Worm (Caenorhabditis elegans) whole organism, early embryonic: ENCODE results near the gene Y17D7B.3.

Source experiments
- aly-1 ChIP-seq: sonication (generic microtip); optimal IDR thresholded peaks from 2 replicates; lab custom pipeline; 2016; ENCODE audit warnings: missing genetic modification characterization, missing compliant biosample characterization
- ceh-13 ChIP-seq: fragments of 200-800 bp; sonication (Bioruptor generic); optimal IDR thresholded peaks from 2 replicates; lab custom pipeline; 2018; ENCODE audit warnings: mild to moderate bottlenecking, missing genetic modification characterization, missing compliant biosample characterization
- flt-1 ChIP-seq: fragments of 200-800 bp; sonication (Bioruptor generic); IDR thresholded peaks from 2 replicates; pipeline ENCODE4 v1.3.6; 2022; ENCODE audit warnings: missing genetic modification characterization, missing compliant biosample characterization
- hmg-4 ChIP-seq: fragments of 200-800 bp; sonication (Bioruptor generic); optimal IDR thresholded peaks from 2 replicates; lab custom pipeline; 2018; ENCODE audit warnings: mild to moderate bottlenecking, missing genetic modification characterization, missing compliant biosample characterization
- scrt-1 ChIP-seq: fragments of 200-800 bp; sonication (Bioruptor generic); IDR thresholded peaks from 2 replicates; pipeline ENCODE4 v1.3.6; 2022; ENCODE audit warnings: missing genetic modification characterization, missing compliant biosample characterization
- tra-4 ChIP-seq: sonication (generic microtip); optimal IDR thresholded peaks from 2 replicates; lab custom pipeline; 2017; ENCODE audit warnings: missing genetic modification characterization, missing compliant biosample characterization

DNA sequence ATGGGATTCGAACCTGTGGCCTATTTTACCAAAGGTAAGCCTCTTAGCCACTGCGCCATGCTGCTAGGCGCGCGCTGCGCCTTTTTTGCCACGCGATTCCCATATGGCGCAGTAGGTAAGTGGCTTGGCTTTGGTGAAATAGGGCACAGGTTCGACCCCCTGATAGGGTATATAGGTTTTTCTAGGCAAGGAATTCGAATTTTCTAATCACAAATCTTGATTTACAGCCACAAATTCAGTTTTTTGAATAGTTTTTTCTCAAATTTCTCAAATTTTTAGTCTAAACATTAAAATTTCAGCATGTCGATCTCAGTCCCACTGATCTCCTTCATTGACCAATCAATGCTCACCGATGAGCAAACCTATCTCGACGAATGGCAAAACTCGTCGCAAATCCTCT, 24.1 kb upstream of the Y17D7B.3 start, which contains the start of gene C54E10.3:
- TF ChIP-seq aly-1 (tag; lab: Kevin White, UChicago) (no peak), tra-4 (tag; lab: Kevin White, UChicago) (no peak), flt-1 (GFP tag; lab: Robert Waterston, UW) (no peak), hmg-4 (GFP tag; lab: Kevin White, UChicago) (no peak), scrt-1 (GFP tag; lab: Robert Waterston, UW) (no peak), ceh-13 (GFP tag; lab: Kevin White, UChicago) (no peak)
